Fruit fly (Drosophila melanogaster) whole organism, prepupa: ENCODE measurements around the gene SPARC.

ENCODE experiments used
- CG10669 ChIP-seq: fragments of 200-800 bp; sonication (Bioruptor generic); optimal IDR thresholded peaks from 3 replicates; lab custom pipeline; 2018; ENCODE audit warnings: missing biosample characterization, mild to moderate bottlenecking, missing genetic modification characterization, moderate library complexity
- CG11294 ChIP-seq: fragments of 200-800 bp; sonication (Bioruptor generic); IDR thresholded peaks from 2 replicates; pipeline ENCODE4 v1.3.6; 2022; ENCODE audit warnings: missing biosample characterization, missing genetic modification characterization
- CG11902 ChIP-seq: fragments of 200-800 bp; sonication (Bioruptor generic); optimal IDR thresholded peaks from 3 replicates; lab custom pipeline; 2016; ENCODE audit warnings: missing biosample characterization, missing genetic modification characterization
- CG15336 ChIP-seq: fragments of 200-800 bp; sonication (Bioruptor generic); IDR thresholded peaks from 2 replicates; pipeline ENCODE4 v1.3.6; 2022; ENCODE audit warnings: missing biosample characterization, missing genetic modification characterization
- CG16779 ChIP-seq: fragments of 200-800 bp; sonication (Bioruptor generic); optimal IDR thresholded peaks from 3 replicates; lab custom pipeline; 2017; ENCODE audit warnings: missing biosample characterization, mild to moderate bottlenecking, missing genetic modification characterization
- CG3032 ChIP-seq: fragments of 200-800 bp; optimal IDR thresholded peaks from 2 replicates; lab custom pipeline; 2019; ENCODE audit warnings: missing biosample characterization, mild to moderate bottlenecking, missing genetic modification characterization, moderate library complexity
- CG31627 ChIP-seq: fragments of 200-800 bp; sonication (Bioruptor generic); optimal IDR thresholded peaks from 3 replicates; lab custom pipeline; 2016; ENCODE audit warnings: missing biosample characterization, missing genetic modification characterization
- CG32006 ChIP-seq: fragments of 200-800 bp; sonication (Bioruptor generic); optimal IDR thresholded peaks from 3 replicates; lab custom pipeline; 2017; ENCODE audit warnings: missing biosample characterization, mild to moderate bottlenecking, missing genetic modification characterization
- CG34406 ChIP-seq: fragments of 200-800 bp; sonication (Bioruptor generic); optimal IDR thresholded peaks from 3 replicates; lab custom pipeline; 2016; ENCODE audit warnings: missing biosample characterization, missing genetic modification characterization
- CG3919 ChIP-seq: fragments of 200-800 bp; sonication (Bioruptor generic); optimal IDR thresholded peaks from 3 replicates; lab custom pipeline; 2016; ENCODE audit warnings: missing biosample characterization, missing genetic modification characterization
- CG4318 ChIP-seq: fragments of 200-800 bp; sonication (Bioruptor generic); optimal IDR thresholded peaks from 3 replicates; lab custom pipeline; 2017; ENCODE audit warnings: missing biosample characterization, mild to moderate bottlenecking, missing genetic modification characterization
- CG6163 ChIP-seq: fragments of 200-800 bp; sonication (Bioruptor generic); IDR thresholded peaks from 3 replicates; pipeline ENCODE4 v1.3.6; 2022; ENCODE audit warnings: missing biosample characterization, missing genetic modification characterization
- CG6276 ChIP-seq: fragments of 200-800 bp; sonication (Bioruptor generic); optimal IDR thresholded peaks from 2 replicates; lab custom pipeline; 2017; ENCODE audit warnings: missing biosample characterization, mild to moderate bottlenecking, missing genetic modification characterization
- CG6792 ChIP-seq: fragments of 200-800 bp; sonication (Bioruptor generic); optimal IDR thresholded peaks from 3 replicates; lab custom pipeline; 2016; ENCODE audit warnings: missing biosample characterization, missing genetic modification characterization
- CG6808 ChIP-seq: fragments of 200-800 bp; sonication (Bioruptor generic); optimal IDR thresholded peaks from 3 replicates; lab custom pipeline; 2017; ENCODE audit warnings: missing biosample characterization, missing genetic modification characterization, mild to moderate bottlenecking, moderate library complexity, missing genetic modification reagents
- CG6854 ChIP-seq: fragments of 200-800 bp; sonication (Bioruptor generic); optimal IDR thresholded peaks from 2 replicates; lab custom pipeline; 2017; ENCODE audit warnings: missing biosample characterization, mild to moderate bottlenecking, missing genetic modification characterization
- CG7368 ChIP-seq: fragments of 200-800 bp; sonication (Bioruptor generic); optimal IDR thresholded peaks from 3 replicates; lab custom pipeline; 2016; ENCODE audit warnings: missing biosample characterization, missing genetic modification characterization
- CG8119 ChIP-seq: fragments of 200-800 bp; sonication (Bioruptor generic); IDR thresholded peaks from 3 replicates; pipeline ENCODE4 v1.3.6; 2022; ENCODE audit warnings: missing biosample characterization, missing genetic modification characterization
- CG8319 ChIP-seq: fragments of 200-800 bp; sonication (Bioruptor generic); optimal IDR thresholded peaks from 3 replicates; lab custom pipeline; 2016; ENCODE audit warnings: missing biosample characterization, missing genetic modification characterization
- CG8632 ChIP-seq: fragments of 200-800 bp; sonication (Bioruptor generic); optimal IDR thresholded peaks from 3 replicates; lab custom pipeline; 2016; ENCODE audit warnings: missing biosample characterization, missing genetic modification characterization
- CG9139 ChIP-seq: fragments of 200-800 bp; sonication (Bioruptor generic); optimal IDR thresholded peaks from 3 replicates; lab custom pipeline; 2017; ENCODE audit warnings: missing biosample characterization, mild to moderate bottlenecking, missing genetic modification characterization
- Eip78C ChIP-seq: fragments of 200-800 bp; sonication (Bioruptor generic); peaks from one replicate; lab custom pipeline; 2016; ENCODE audit warnings: missing biosample characterization, missing genetic modification characterization
- Eip93F ChIP-seq: fragments of 200-800 bp; sonication (Bioruptor generic); optimal IDR thresholded peaks from 2 replicates; lab custom pipeline; 2016; ENCODE audit warnings: missing biosample characterization, mild to moderate bottlenecking, missing genetic modification characterization
- Ets21C ChIP-seq: fragments of 200-800 bp; sonication (Bioruptor generic); optimal IDR thresholded peaks from 3 replicates; lab custom pipeline; 2016; ENCODE audit warnings: missing biosample characterization, missing genetic modification characterization
- Ets96B ChIP-seq: fragments of 200-800 bp; optimal IDR thresholded peaks from 2 replicates; lab custom pipeline; 2019; ENCODE audit warnings: missing biosample characterization, mild to moderate bottlenecking, missing genetic modification characterization, moderate library complexity
- Gug ChIP-seq: fragments of 200-800 bp; sonication (Bioruptor generic); IDR thresholded peaks from 2 replicates; pipeline ENCODE4 v1.3.6; 2022; ENCODE audit warnings: missing biosample characterization, missing genetic modification characterization
- Hr38 ChIP-seq: sonication (Bioruptor generic); optimal IDR thresholded peaks from 2 replicates; lab custom pipeline; 2016; ENCODE audit warnings: missing biosample characterization, missing genetic modification characterization
- Hr39 ChIP-seq: fragments of 200-800 bp; sonication (Bioruptor generic); optimal IDR thresholded peaks from 2 replicates; lab custom pipeline; 2016; ENCODE audit warnings: missing biosample characterization, missing genetic modification characterization
- Hr4 ChIP-seq: fragments of 200-800 bp; sonication (Bioruptor generic); optimal IDR thresholded peaks from 3 replicates; lab custom pipeline; 2016; ENCODE audit warnings: missing biosample characterization, missing genetic modification characterization
- Smox ChIP-seq: fragments of 200-800 bp; sonication (Bioruptor generic); optimal IDR thresholded peaks from 3 replicates; lab custom pipeline; 2016; ENCODE audit warnings: missing biosample characterization, missing genetic modification characterization
- Sox14 ChIP-seq: fragments of 200-800 bp; sonication (Bioruptor generic); optimal IDR thresholded peaks from 3 replicates; lab custom pipeline; 2016; ENCODE audit warnings: missing biosample characterization, missing genetic modification characterization
- Sox15 ChIP-seq: fragments of 200-800 bp; sonication (Bioruptor generic); optimal IDR thresholded peaks from 3 replicates; lab custom pipeline; 2016; ENCODE audit warnings: missing biosample characterization, missing genetic modification characterization
- achi ChIP-seq: fragments of 200-800 bp; sonication (Bioruptor generic); optimal IDR thresholded peaks from 3 replicates; lab custom pipeline; 2016; ENCODE audit warnings: missing biosample characterization, missing genetic modification characterization
- acj6 ChIP-seq: fragments of 200-800 bp; sonication (Bioruptor generic); optimal IDR thresholded peaks from 3 replicates; lab custom pipeline; 2016; ENCODE audit warnings: missing biosample characterization, missing genetic modification characterization
- cyc ChIP-seq: fragments of 200-800 bp; sonication (Bioruptor generic); optimal IDR thresholded peaks from 3 replicates; lab custom pipeline; 2016; ENCODE audit warnings: missing biosample characterization, missing genetic modification characterization
- dac ChIP-seq: fragments of 200-800 bp; sonication (Bioruptor generic); optimal IDR thresholded peaks from 2 replicates; lab custom pipeline; 2017; ENCODE audit warnings: missing biosample characterization, mild to moderate bottlenecking, missing genetic modification characterization
- dsx ChIP-seq: fragments of 200-800 bp; optimal IDR thresholded peaks from 3 replicates; lab custom pipeline; 2019; ENCODE audit warnings: missing biosample characterization, mild to moderate bottlenecking, missing genetic modification characterization, moderate library complexity; ENCODE audit not compliant: poor library complexity, severe bottlenecking
- esn ChIP-seq: fragments of 200-800 bp; sonication (Bioruptor generic); optimal IDR thresholded peaks from 2 replicates; lab custom pipeline; 2016; ENCODE audit warnings: missing biosample characterization, mild to moderate bottlenecking, missing genetic modification characterization, moderate library complexity
- fd59A ChIP-seq: fragments of 200-800 bp; sonication (Bioruptor generic); optimal IDR thresholded peaks from 2 replicates; lab custom pipeline; 2017; ENCODE audit warnings: missing biosample characterization, mild to moderate bottlenecking, missing genetic modification characterization, missing genetic modification reagents
- fd85E ChIP-seq: fragments of 200-800 bp; sonication (Bioruptor generic); optimal IDR thresholded peaks from 3 replicates; lab custom pipeline; 2016; ENCODE audit warnings: missing biosample characterization, missing genetic modification characterization
- fkh ChIP-seq: fragments of 200-800 bp; sonication (Bioruptor generic); optimal IDR thresholded peaks from 3 replicates; lab custom pipeline; 2017; ENCODE audit warnings: missing biosample characterization, mild to moderate bottlenecking, missing genetic modification characterization, moderate library complexity
- lz ChIP-seq: fragments of 200-800 bp; sonication (Bioruptor generic); optimal IDR thresholded peaks from 3 replicates; lab custom pipeline; 2016; ENCODE audit warnings: missing biosample characterization, missing genetic modification characterization
- net ChIP-seq: fragments of 200-800 bp; sonication (Bioruptor generic); optimal IDR thresholded peaks from 3 replicates; lab custom pipeline; 2016; ENCODE audit warnings: missing biosample characterization, missing genetic modification characterization
- pdm3 ChIP-seq: fragments of 200-800 bp; sonication (Bioruptor generic); optimal IDR thresholded peaks from 3 replicates; lab custom pipeline; 2016; ENCODE audit warnings: missing biosample characterization, missing genetic modification characterization
- spab ChIP-seq: fragments of 200-800 bp; sonication (Bioruptor generic); optimal IDR thresholded peaks from 2 replicates; lab custom pipeline; 2017; ENCODE audit warnings: missing biosample characterization, mild to moderate bottlenecking, missing genetic modification characterization, missing genetic modification reagents
- ss ChIP-seq, 2 experiments: fragments of 200-800 bp; sonication (Bioruptor generic); optimal IDR thresholded peaks; 2 replicates in 1 of 2; 3 replicates in 1 of 2; lab custom pipeline; 2017 to 2018; ENCODE audit warnings: mild to moderate bottlenecking in 2 of 2, missing biosample characterization in 2 of 2, missing genetic modification characterization in 2 of 2, moderate library complexity in 1 of 2
- topi ChIP-seq: fragments of 200-800 bp; sonication (Bioruptor generic); optimal IDR thresholded peaks from 3 replicates; lab custom pipeline; 2016; ENCODE audit warnings: missing biosample characterization, missing genetic modification characterization
- vri ChIP-seq: fragments of 200-800 bp; sonication (Bioruptor generic); optimal IDR thresholded peaks from 3 replicates; lab custom pipeline; 2016; ENCODE audit warnings: missing biosample characterization, mild to moderate bottlenecking, missing genetic modification characterization

SPARC gene

dm6 chr3R:26890088-26890487 lies 18.3 kb upstream of the SPARC start (continued):
- no peak for TF ChIP-seq Hr38 (GFP tag; lab: Kevin White, UChicago)
- no peak for TF ChIP-seq ss (GFP tag; optimal IDR thresholded peaks at IDR 0.05; lab: Kevin White, UChicago)
- no peak for TF ChIP-seq CG8319
- TF ChIP-seq CG4318 (GFP tag; lab: Kevin White, UChicago): no peak
- peak; percentile 6 for TF ChIP-seq Sox14 (GFP tag; lab: Kevin White, UChicago)
- no peak for TF ChIP-seq CG11902 (GFP tag; lab: Kevin White, UChicago)
- no peak for TF ChIP-seq Hr39 (GFP tag; lab: Kevin White, UChicago)
- TF ChIP-seq esn (GFP tag; lab: Kevin White, UChicago): peak; percentile 30
- TF ChIP-seq CG3919: peak; percentile 34

- TF ChIP-seq CG6276 (GFP tag; lab: Kevin White, UChicago) (no peak), spab (GFP tag; lab: Kevin White, UChicago) (no peak), Eip93F (GFP tag; lab: Kevin White, UChicago) (no peak), vri (GFP tag; lab: Kevin White, UChicago) (peak; percentile 50), CG34406 (GFP tag; lab: Kevin White, UChicago) (peak; percentile 0), CG8632 (GFP tag; lab: Kevin White, UChicago) (no peak), CG8119 (GFP tag; lab: Robert Waterston, UW) (peak; percentile 25; the same call in 1 of the 3 replicates), Ets21C (GFP tag; lab: Kevin White, UChicago) (peak; percentile 29), CG3919 (no peak), Ets96B (tag; lab: Kevin White, UChicago) (no peak), Gug (GFP tag; lab: Robert Waterston, UW) (no peak), CG15336 (peak; percentile 41; the same call in 1 of the 2 replicates), CG6792 (GFP tag; lab: Kevin White, UChicago) (peak; percentile 28), Hr4 (GFP tag; lab: Kevin White, UChicago) (peak; percentile 50), CG11294 (GFP tag; lab: Robert Waterston, UW) (no peak), Eip78C (GFP tag; lab: Kevin White, UChicago) (peak; percentile 86), CG6163 (no peak; the same call in 2 of the 3 replicates), lz (GFP tag; lab: Kevin White, UChicago) (peak; percentile 41), fd85E (GFP tag; lab: Kevin White, UChicago) (no peak), esn (GFP tag; lab: Kevin White, UChicago) (peak; percentile 66), CG6854 (no peak), CG16779 (tag; lab: Kevin White, UChicago) (no peak), topi (GFP tag; lab: Kevin White, UChicago) (peak; percentile 62), CG9139 (GFP tag; lab: Kevin White, UChicago) (no peak), CG10669 (GFP tag; lab: Kevin White, UChicago) (no peak), CG7368 (GFP tag; lab: Kevin White, UChicago) (no peak), Smox (GFP tag; lab: Kevin White, UChicago) (peak; percentile 52), dac (no peak), cyc (GFP tag; lab: Kevin White, UChicago) (no peak), fkh (GFP tag; lab: Kevin White, UChicago) (peak; percentile 13), Hr39 (GFP tag; lab: Kevin White, UChicago) (peak; percentile 54), CG31627 (GFP tag; lab: Kevin White, UChicago) (peak; percentile 57), acj6 (peak; percentile 5), CG3032 (tag; lab: Kevin White, UChicago) (no peak), Hr38 (GFP tag; lab: Kevin White, UChicago) (no peak), achi (GFP tag; lab: Kevin White, UChicago) (no peak), pdm3 (peak; percentile 13), CG8319 (no peak), fd59A (no peak), CG32006 (GFP tag; lab: Kevin White, UChicago) (peak; percentile 45), Sox15 (GFP tag; lab: Kevin White, UChicago) (no peak), CG11902 (GFP tag; lab: Kevin White, UChicago) (no peak), net (no peak), dsx (GFP tag; lab: Kevin White, UChicago) (no peak), CG4318 (GFP tag; lab: Kevin White, UChicago) (no peak), Sox14 (GFP tag; lab: Kevin White, UChicago) (peak; percentile 12), CG6808 (GFP tag; lab: Kevin White, UChicago) (no peak)
Measured at dm6 chr3R:26888086-26888724, 16.4 kb upstream of the SPARC start.
